Worm (Caenorhabditis elegans): ENCODE data around the gene rbm-34.

The rbm-34 gene

ce11 chrIV:12131308-12132072, 46.3 kb downstream of the rbm-34 start:
- TF ChIP-seq ces-1 (GFP tag; optimal IDR thresholded peaks at IDR 0.05) (peak; percentile 68), flh-1 (GFP tag; optimal IDR thresholded peaks at IDR 0.05) (no peak)

DNA sequence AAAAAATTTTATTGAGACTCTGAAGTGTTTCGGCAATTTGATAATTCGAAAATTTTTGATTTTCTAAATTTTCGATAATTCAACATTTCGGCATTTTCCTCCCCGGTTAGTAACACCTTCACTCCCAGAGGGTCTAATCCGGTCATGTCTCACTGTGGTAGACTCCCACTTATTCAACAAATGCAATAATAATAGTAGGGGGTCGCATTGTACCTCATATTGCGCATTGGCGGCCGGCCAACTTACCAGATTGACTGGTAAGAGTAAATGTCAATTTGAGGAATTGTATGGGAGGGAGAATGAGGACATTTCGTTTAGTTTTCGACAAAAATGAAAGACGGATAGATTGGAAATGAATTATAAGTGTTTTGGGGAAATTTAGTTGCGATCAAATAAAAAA, 48.6 kb downstream of the rbm-34 start:
- TF ChIP-seq bed-3 (GFP tag; optimal IDR thresholded peaks at IDR 0.05) (no peak), nhr-12 (tag; optimal IDR thresholded peaks at IDR 0.05) (no peak), nhr-2 (tag; optimal IDR thresholded peaks at IDR 0.05) (peak; percentile 91)

DNA sequence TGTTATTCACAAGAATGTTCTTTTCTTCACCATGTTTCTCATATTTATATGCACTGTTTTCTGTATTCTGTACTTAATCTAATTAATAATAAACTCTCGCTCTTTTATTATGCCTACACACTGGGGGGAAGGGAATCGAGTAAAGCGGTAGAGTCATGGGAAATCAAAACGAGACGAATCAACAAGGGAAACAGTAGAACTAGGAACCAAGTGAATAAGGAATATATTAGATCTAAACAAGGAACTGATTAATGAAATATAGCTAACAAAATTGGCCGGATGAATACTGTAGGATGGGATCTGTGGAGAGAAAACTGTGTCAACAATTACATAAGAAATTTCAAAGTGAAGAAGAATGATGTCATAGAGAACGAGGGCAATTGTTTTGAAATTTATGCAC, 49.8 kb downstream of the rbm-34 start:
- TF ChIP-seq ztf-11 (tag; optimal IDR thresholded peaks at IDR 0.05) (no peak), ces-1 (GFP tag; optimal IDR thresholded peaks at IDR 0.05) (peak; percentile 6)

All from whole organism, mixed stage, embryonic.